Worm (Caenorhabditis elegans): Measurements from ENCODE around the gene coq-2.

ce11 chrIII:6928725-6929124 lies 7.0 kb upstream of the coq-2 start, which contains the start of gene flap-1:
- TF ChIP-seq hlh-8 (tag; optimal IDR thresholded peaks at IDR 0.05), result no peak
- TF ChIP-seq ceh-48 (tag; optimal IDR thresholded peaks at IDR 0.05), result peak; percentile 45
- TF ChIP-seq sdc-2 (tag; optimal IDR thresholded peaks at IDR 0.05), result no peak
- no peak for TF ChIP-seq ceh-2 (tag; optimal IDR thresholded peaks at IDR 0.05)
- TF ChIP-seq C08G9.2 (tag; optimal IDR thresholded peaks at IDR 0.05), result no peak

Data from whole organism, late embryonic.